Worm (Caenorhabditis elegans): ENCODE results near the gene glb-1.

DNA sequence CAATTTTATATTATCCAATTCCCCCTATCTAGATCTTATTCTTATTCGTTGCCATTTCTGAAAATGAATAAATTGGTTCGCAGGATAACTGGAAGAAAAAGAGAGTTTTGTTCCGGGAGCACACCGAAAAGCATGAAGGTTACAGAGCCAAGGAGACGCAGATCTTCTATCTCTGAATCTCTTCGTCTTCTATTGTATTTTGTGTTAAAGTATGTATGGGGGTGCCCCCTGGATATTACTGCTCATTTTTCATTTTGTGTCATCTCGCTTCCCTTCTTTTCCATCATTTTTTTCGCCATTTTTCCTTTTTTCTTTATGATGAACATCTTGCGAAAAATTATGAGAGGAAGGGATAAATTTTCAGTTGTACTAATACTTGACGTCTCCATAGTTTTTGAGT, 10.6 kb upstream of the glb-1 start:
- no peak for TF ChIP-seq lsy-27 (tag; optimal IDR thresholded peaks at IDR 0.05; ENCODE audit: borderline replicate concordance, insufficient read depth)
- no peak for TF ChIP-seq sea-2 (GFP tag; IDR thresholded peaks at IDR 0.05)
- no peak for TF ChIP-seq Y53G8AR.9 (GFP tag; conservative IDR thresholded peaks at IDR 0.05)
- no peak for TF ChIP-seq hrde-1 (tag; optimal IDR thresholded peaks at IDR 0.05; ENCODE audit: borderline replicate concordance)
- TF ChIP-seq let-607 (tag; optimal IDR thresholded peaks at IDR 0.05) = no peak
- no peak for TF ChIP-seq him-1 (tag; optimal IDR thresholded peaks at IDR 0.05)
- no peak for TF ChIP-seq unc-62 (GFP tag; optimal IDR thresholded peaks at IDR 0.05)
